Fruit fly (Drosophila melanogaster): ENCODE measurements around the gene CG8837.

CG8837 gene

dm6 chr2L:3319731-3320295 lies at the start of gene CG8837, which contains the start of gene Fign:
Gene CG8837, plus strand, starts transcription at chr2L:3320245.
Gene Fign, minus strand, starts transcription at chr2L:3319872.
- TF ChIP-seq CG9948 (tag; optimal IDR thresholded peaks at IDR 0.05), result no peak
- TF ChIP-seq Pif1B (GFP tag; optimal IDR thresholded peaks at IDR 0.05), result no peak
- TF ChIP-seq Ets98B (GFP tag; IDR thresholded peaks at IDR 0.05), result no peak
- no peak for TF ChIP-seq D1 (tag; optimal IDR thresholded peaks at IDR 0.05)
- no peak for TF ChIP-seq CG4496 (GFP tag; IDR thresholded peaks at IDR 0.05)
- no peak for TF ChIP-seq gl (tag; optimal IDR thresholded peaks at IDR 0.05)
- no peak for TF ChIP-seq fd96Ca (GFP tag; IDR thresholded peaks at IDR 0.05)
- no peak for TF ChIP-seq CG14655 (GFP tag; optimal IDR thresholded peaks at IDR 0.05)
- no peak for TF ChIP-seq CG8159 (tag; optimal IDR thresholded peaks at IDR 0.05)
- no peak for TF ChIP-seq CG12605 (GFP tag; IDR thresholded peaks at IDR 0.05)
- no peak for TF ChIP-seq CG13204 (GFP tag; optimal IDR thresholded peaks at IDR 0.05)
- TF ChIP-seq CG32121 (GFP tag; IDR thresholded peaks at IDR 0.05), result no peak
- TF ChIP-seq CG34367 (tag; optimal IDR thresholded peaks at IDR 0.05), result no peak
- no peak for TF ChIP-seq CG10348 (GFP tag; IDR thresholded peaks at IDR 0.05)

- TF ChIP-seq CG13204 (GFP tag; optimal IDR thresholded peaks at IDR 0.05) (no peak), CG32121 (GFP tag; IDR thresholded peaks at IDR 0.05) (no peak)
Measured at dm6 chr2L:3278786-3279185, 41.3 kb upstream of the CG8837 start.

- TF ChIP-seq CG8159 (tag; optimal IDR thresholded peaks at IDR 0.05) (peak; percentile 6), CG8301 (tag; optimal IDR thresholded peaks at IDR 0.05) (no peak)
Measured at dm6 chr2L:3280484-3280993, 39.5 kb upstream of the CG8837 start, which contains the start of gene OtopLb. Gene OtopLb, minus strand, starts transcription at chr2L:3280534.

dm6 chr2L:3293718-3294340 lies 26.2 kb upstream of the CG8837 start:
- TF ChIP-seq rn (GFP tag; IDR thresholded peaks at IDR 0.05) (no peak), EcR (GFP tag; optimal IDR thresholded peaks at IDR 0.05) (no peak), Ets98B (GFP tag; IDR thresholded peaks at IDR 0.05) (no peak), CG9948 (tag; optimal IDR thresholded peaks at IDR 0.05) (no peak), CG32121 (GFP tag; IDR thresholded peaks at IDR 0.05) (no peak), Pif1B (GFP tag; optimal IDR thresholded peaks at IDR 0.05) (no peak)

dm6 chr2L:3294572-3294971 lies 25.5 kb upstream of the CG8837 start, which contains the start of gene CG9664:
Gene CG9664, minus strand, starts transcription at chr2L:3294706.
- TF ChIP-seq Pif1A (GFP tag; optimal IDR thresholded peaks at IDR 0.05) (no peak), CG4496 (GFP tag; IDR thresholded peaks at IDR 0.05) (peak; percentile 46; the same call in 1 of the 3 replicates), CG8301 (tag; optimal IDR thresholded peaks at IDR 0.05) (no peak), CG13204 (GFP tag; optimal IDR thresholded peaks at IDR 0.05) (no peak)

- TF ChIP-seq D1 (tag; optimal IDR thresholded peaks at IDR 0.05), result no peak
- no peak for TF ChIP-seq CG15710 (tag; optimal IDR thresholded peaks at IDR 0.05)
- no peak for TF ChIP-seq CG32121 (GFP tag; IDR thresholded peaks at IDR 0.05)
- no peak for TF ChIP-seq gl (tag; optimal IDR thresholded peaks at IDR 0.05)
- TF ChIP-seq CG13204 (GFP tag; optimal IDR thresholded peaks at IDR 0.05), result no peak
- TF ChIP-seq CG8301 (tag; optimal IDR thresholded peaks at IDR 0.05), result no peak
- TF ChIP-seq rn (GFP tag; IDR thresholded peaks at IDR 0.05), result no peak
Measured at dm6 chr2L:3298065-3298469, 22.0 kb upstream of the CG8837 start.

dm6 chr2L:3299142-3299541 lies 20.9 kb upstream of the CG8837 start:
- TF ChIP-seq D1 (tag; optimal IDR thresholded peaks at IDR 0.05) (no peak), Pif1A (GFP tag; optimal IDR thresholded peaks at IDR 0.05) (no peak), CG13204 (GFP tag; optimal IDR thresholded peaks at IDR 0.05) (no peak), CG15710 (tag; optimal IDR thresholded peaks at IDR 0.05) (no peak), CG17806 (tag; optimal IDR thresholded peaks at IDR 0.05) (no peak), rn (GFP tag; IDR thresholded peaks at IDR 0.05) (no peak)

- TF ChIP-seq Snoo (tag; optimal IDR thresholded peaks at IDR 0.05) (no peak), EcR (GFP tag; optimal IDR thresholded peaks at IDR 0.05) (no peak), Ets98B (GFP tag; IDR thresholded peaks at IDR 0.05) (peak; percentile 14; the same call in 1 of the 2 replicates), CG4496 (GFP tag; IDR thresholded peaks at IDR 0.05) (no peak), CG17806 (tag; optimal IDR thresholded peaks at IDR 0.05) (peak; percentile 33), CG34367 (tag; optimal IDR thresholded peaks at IDR 0.05) (no peak), CG32121 (GFP tag; IDR thresholded peaks at IDR 0.05) (no peak), CG8159 (tag; optimal IDR thresholded peaks at IDR 0.05) (peak; percentile 34), rn (GFP tag; IDR thresholded peaks at IDR 0.05) (no peak), CG13204 (GFP tag; optimal IDR thresholded peaks at IDR 0.05) (no peak), D1 (tag; optimal IDR thresholded peaks at IDR 0.05) (no peak), CG9948 (tag; optimal IDR thresholded peaks at IDR 0.05) (peak; percentile 26), CG12605 (GFP tag; IDR thresholded peaks at IDR 0.05) (no peak), gl (tag; optimal IDR thresholded peaks at IDR 0.05) (peak; percentile 40), fd96Ca (GFP tag; IDR thresholded peaks at IDR 0.05) (0 out of 3 replicates have a peak, but pooled peaks have one; percentile 36), CG10348 (GFP tag; IDR thresholded peaks at IDR 0.05) (no peak), CG15710 (tag; optimal IDR thresholded peaks at IDR 0.05) (peak; percentile 50), Pif1A (GFP tag; optimal IDR thresholded peaks at IDR 0.05) (peak; percentile 17), CG8301 (tag; optimal IDR thresholded peaks at IDR 0.05) (peak; percentile 26), CG14655 (GFP tag; optimal IDR thresholded peaks at IDR 0.05) (peak; percentile 46), Pif1B (GFP tag; optimal IDR thresholded peaks at IDR 0.05) (peak; percentile 8)
Measured at dm6 chr2L:3299803-3300202, 20.2 kb upstream of the CG8837 start.

Measured in whole organism, pupa.